Worm (Caenorhabditis elegans) whole organism, L3 larva: ENCODE measurements around the gene C18A3.3.

Experiments
- ama-1 ChIP-seq: fragments of 150-350 bp; optimal IDR thresholded peaks from 2 replicates; lab custom pipeline; 2018
- elt-3 ChIP-seq, 3 experiments: fragments of 150-350 bp in 1 of 3; sonication (generic microtip) in 2 of 3; optimal IDR thresholded peaks; 2 replicates in 2 of 3; 4 replicates in 1 of 3; lab custom pipeline; 2014 to 2017; ENCODE audit warnings: missing biosample characterization in 3 of 3, missing genetic modification characterization in 3 of 3
- zag-1 ChIP-seq: fragments of 150-350 bp; optimal IDR thresholded peaks from 2 replicates; lab custom pipeline; 2014; ENCODE audit warnings: missing biosample characterization, missing genetic modification characterization

ce11 chrII:5738795-5739194 lies 22.7 kb downstream of the C18A3.3 start, which contains the start of gene hlh-14:
- TF ChIP-seq elt-3 (tag; optimal IDR thresholded peaks at IDR 0.05; lab: Kevin White, UChicago) (no peak), zag-1 (tag; lab: Kevin White, UChicago) (no peak), ama-1 (lab: Kevin White, UChicago) (no peak)
